Fruit fly (Drosophila melanogaster) whole organism: Measurements from ENCODE around the gene mtgo.

ENCODE experiments used
- CG8478 ChIP-seq: fragments of >200 bp; optimal IDR thresholded peaks from 2 replicates; lab custom pipeline; 2018; ENCODE audit warnings: inconsistent platforms
- Dll ChIP-seq: fragments of >200 bp; optimal IDR thresholded peaks from 2 replicates; lab custom pipeline; 2017
- EcR ChIP-seq, 2 experiments: fragments of >200 bp; optimal IDR thresholded peaks; 2 replicates each; lab custom pipeline; 2017; ENCODE audit warnings: missing biosample characterization in 2 of 2, missing genetic modification characterization in 2 of 2, missing genetic modification reagents in 2 of 2
- pan ChIP-seq: fragments of >200 bp; optimal IDR thresholded peaks from 2 replicates; lab custom pipeline; 2017
- psq ChIP-seq: fragments of >200 bp; optimal IDR thresholded peaks from 2 replicates; lab custom pipeline; 2017
- usp ChIP-seq: fragments of >200 bp; optimal IDR thresholded peaks from 2 replicates; lab custom pipeline; 2017; ENCODE audit warnings: missing biosample characterization, missing genetic modification characterization, mixed read lengths

mtgo gene

dm6 chr2L:16544563-16545066 is at the start of gene mtgo:
Gene mtgo, plus strand, starts transcription at chr2L:16545016.
- no peak for TF ChIP-seq usp
- no peak for TF ChIP-seq psq (lab: Kevin White, UChicago)
- TF ChIP-seq Dll (lab: Kevin White, UChicago): no peak
- no peak for TF ChIP-seq CG8478 (lab: Kevin White, UChicago)
- no peak for TF ChIP-seq EcR (GFP tag; optimal IDR thresholded peaks at IDR 0.05; lab: Kevin White, UChicago)
- no peak for TF ChIP-seq pan

dm6 chr2L:16495193-16495780 is 49.5 kb upstream of the mtgo start:
- TF ChIP-seq CG8478 (lab: Kevin White, UChicago): no peak
- TF ChIP-seq usp: no peak
- no peak for TF ChIP-seq pan
- no peak for TF ChIP-seq psq (lab: Kevin White, UChicago)
- TF ChIP-seq EcR (GFP tag; optimal IDR thresholded peaks at IDR 0.05; lab: Kevin White, UChicago): no peak
- no peak for TF ChIP-seq Dll (lab: Kevin White, UChicago)

- TF ChIP-seq Dll (lab: Kevin White, UChicago) (no peak), pan (no peak), EcR (GFP tag; optimal IDR thresholded peaks at IDR 0.05; lab: Kevin White, UChicago) (no peak), psq (lab: Kevin White, UChicago) (no peak), usp (no peak), CG8478 (lab: Kevin White, UChicago) (no peak)
Measured at dm6 chr2L:16497196-16497595, 47.6 kb upstream of the mtgo start.

- TF ChIP-seq CG8478 (lab: Kevin White, UChicago) (no peak), usp (no peak), EcR (GFP tag; optimal IDR thresholded peaks at IDR 0.05; lab: Kevin White, UChicago) (no peak), Dll (lab: Kevin White, UChicago) (no peak), psq (lab: Kevin White, UChicago) (no peak), pan (no peak)
Measured at dm6 chr2L:16498100-16498499, 46.7 kb upstream of the mtgo start.

- TF ChIP-seq Dll (lab: Kevin White, UChicago) (no peak), CG8478 (lab: Kevin White, UChicago) (no peak), psq (lab: Kevin White, UChicago) (no peak), EcR (GFP tag; optimal IDR thresholded peaks at IDR 0.05; lab: Kevin White, UChicago) (no peak), pan (no peak), usp (no peak)
Measured at dm6 chr2L:16499559-16499958, 45.3 kb upstream of the mtgo start.

- no peak for TF ChIP-seq CG8478 (lab: Kevin White, UChicago)
- no peak for TF ChIP-seq Dll (lab: Kevin White, UChicago)
- TF ChIP-seq usp: no peak
- no peak for TF ChIP-seq EcR (GFP tag; optimal IDR thresholded peaks at IDR 0.05; lab: Kevin White, UChicago)
- TF ChIP-seq psq (lab: Kevin White, UChicago): no peak
- no peak for TF ChIP-seq pan
Measured at dm6 chr2L:16500469-16500868, 44.3 kb upstream of the mtgo start.

dm6 chr2L:16501366-16501765 is 43.5 kb upstream of the mtgo start:
- TF ChIP-seq pan (no peak), Dll (lab: Kevin White, UChicago) (no peak), usp (no peak), psq (lab: Kevin White, UChicago) (no peak), CG8478 (lab: Kevin White, UChicago) (no peak), EcR (GFP tag; optimal IDR thresholded peaks at IDR 0.05; lab: Kevin White, UChicago) (no peak)

dm6 chr2L:16502898-16503551 is 41.8 kb upstream of the mtgo start:
- TF ChIP-seq psq (lab: Kevin White, UChicago) (no peak), usp (no peak), Dll (lab: Kevin White, UChicago) (no peak), CG8478 (lab: Kevin White, UChicago) (no peak), EcR (GFP tag; optimal IDR thresholded peaks at IDR 0.05; lab: Kevin White, UChicago) (no peak), pan (no peak)

dm6 chr2L:16507197-16507596 is 37.6 kb upstream of the mtgo start:
- no peak for TF ChIP-seq EcR (GFP tag; optimal IDR thresholded peaks at IDR 0.05; lab: Kevin White, UChicago)
- TF ChIP-seq CG8478 (lab: Kevin White, UChicago): no peak
- TF ChIP-seq usp: no peak
- no peak for TF ChIP-seq pan
- TF ChIP-seq psq (lab: Kevin White, UChicago): no peak
- no peak for TF ChIP-seq Dll (lab: Kevin White, UChicago)

dm6 chr2L:16507682-16508269 is 37.0 kb upstream of the mtgo start:
- TF ChIP-seq usp: no peak
- TF ChIP-seq EcR (GFP tag; optimal IDR thresholded peaks at IDR 0.05; lab: Kevin White, UChicago): no peak
- TF ChIP-seq psq (lab: Kevin White, UChicago): no peak
- no peak for TF ChIP-seq Dll (lab: Kevin White, UChicago)
- no peak for TF ChIP-seq CG8478 (lab: Kevin White, UChicago)
- no peak for TF ChIP-seq pan

dm6 chr2L:16511277-16511678 is 33.5 kb upstream of the mtgo start:
- no peak for TF ChIP-seq Dll (lab: Kevin White, UChicago)
- TF ChIP-seq CG8478 (lab: Kevin White, UChicago): no peak
- TF ChIP-seq EcR (GFP tag; optimal IDR thresholded peaks at IDR 0.05; lab: Kevin White, UChicago): no peak
- TF ChIP-seq pan: no peak
- no peak for TF ChIP-seq psq (lab: Kevin White, UChicago)
